Worm (Caenorhabditis elegans) whole organism, young adult: ENCODE results near the gene nhr-102.

Experiments used
- B0261.1 ChIP-seq: sonication (generic microtip); optimal IDR thresholded peaks from 2 replicates; lab custom pipeline; 2016; ENCODE audit warnings: mild to moderate bottlenecking, missing genetic modification characterization, moderate library complexity, missing compliant biosample characterization
- F23B12.7 ChIP-seq: sonication (generic microtip); optimal IDR thresholded peaks from 2 replicates; lab custom pipeline; 2017; ENCODE audit warnings: missing genetic modification characterization, mild to moderate bottlenecking, missing compliant biosample characterization, antibody characterized with exemption, moderate library complexity; ENCODE audit not compliant: insufficient read depth
- T07F8.4 ChIP-seq: sonication (generic microtip); optimal IDR thresholded peaks from 2 replicates; lab custom pipeline; 2016; ENCODE audit warnings: mild to moderate bottlenecking, missing genetic modification characterization, moderate library complexity, missing compliant biosample characterization
- akir-1 ChIP-seq: fragments of 200-800 bp; sonication (Bioruptor generic); optimal IDR thresholded peaks from 2 replicates; lab custom pipeline; 2018; ENCODE audit warnings: mild to moderate bottlenecking, missing genetic modification characterization, moderate library complexity, missing compliant biosample characterization
- ama-1 ChIP-seq, 3 experiments: fragments of 150-350 bp in 1 of 3; sonication (generic microtip) in 2 of 3; optimal IDR thresholded peaks; 2 replicates each; lab custom pipeline; 2014 to 2018; ENCODE audit warnings: missing biosample characterization in 2 of 3, missing genetic modification characterization in 2 of 3, missing genetic modification reagents in 2 of 3
- aptf-2 ChIP-seq: fragments of 200-800 bp; sonication (Bioruptor generic); conservative IDR thresholded peaks from 2 replicates; pipeline ENCODE4 v1.3.6; 2022; ENCODE audit warnings: missing genetic modification reagents, missing genetic modification characterization, missing compliant biosample characterization
- bed-1 ChIP-seq: fragments of 200-800 bp; sonication (Bioruptor generic); IDR thresholded peaks from 2 replicates; pipeline ENCODE4 v1.3.6; 2022; ENCODE audit warnings: missing genetic modification reagents, missing genetic modification characterization, missing compliant biosample characterization
- bed-2 ChIP-seq: fragments of 200-800 bp; sonication (Bioruptor generic); IDR thresholded peaks from 2 replicates; pipeline ENCODE4 v1.3.6; 2022; ENCODE audit warnings: missing genetic modification reagents, missing genetic modification characterization, missing compliant biosample characterization
- cebp-1 ChIP-seq, 2 experiments: fragments of 200-800 bp in 1 of 2; sonication (Bioruptor generic) in 1 of 2; sonication (generic microtip) in 1 of 2; IDR thresholded peaks in 1 of 2; optimal IDR thresholded peaks in 1 of 2; 2 replicates each; pipeline versions ENCODE4 v1.3.6 to Lab custom; 2017 to 2022; ENCODE audit warnings: missing compliant biosample characterization in 2 of 2, missing genetic modification characterization in 2 of 2, mild to moderate bottlenecking in 1 of 2, missing genetic modification reagents in 1 of 2, moderate library complexity in 1 of 2
- ceh-100 ChIP-seq: fragments of 200-800 bp; sonication (Bioruptor generic); IDR thresholded peaks from 2 replicates; pipeline ENCODE4 v1.3.6; 2022; ENCODE audit warnings: missing genetic modification reagents, missing genetic modification characterization, missing compliant biosample characterization
- ceh-58 ChIP-seq: fragments of 200-800 bp; sonication (Bioruptor generic); IDR thresholded peaks from 2 replicates; pipeline ENCODE4 v1.3.6; 2022; ENCODE audit warnings: missing genetic modification characterization, missing compliant biosample characterization
- dox-1 ChIP-seq: fragments of 200-800 bp; sonication (Bioruptor generic); IDR thresholded peaks from 2 replicates; pipeline ENCODE4 v1.3.6; 2022; ENCODE audit warnings: missing genetic modification reagents, missing genetic modification characterization, missing compliant biosample characterization
- dpl-1 ChIP-seq: fragments of 150-350 bp; optimal IDR thresholded peaks from 2 replicates; lab custom pipeline; 2014; ENCODE audit warnings: missing biosample characterization, missing genetic modification reagents, missing genetic modification characterization
- egl-44 ChIP-seq: fragments of 200-800 bp; sonication (Bioruptor generic); IDR thresholded peaks from 2 replicates; pipeline ENCODE4 v1.3.6; 2022; ENCODE audit warnings: missing genetic modification reagents, missing genetic modification characterization, missing compliant biosample characterization
- egrh-3 ChIP-seq: fragments of 200-800 bp; sonication (Bioruptor generic); IDR thresholded peaks from 2 replicates; pipeline ENCODE4 v1.3.6; 2022; ENCODE audit warnings: missing genetic modification reagents, missing genetic modification characterization, missing compliant biosample characterization
- fkh-3 ChIP-seq: sonication (generic microtip); optimal IDR thresholded peaks from 2 replicates; lab custom pipeline; 2016; ENCODE audit warnings: mild to moderate bottlenecking, missing genetic modification characterization, missing compliant biosample characterization
- him-1 ChIP-seq: sonication (generic microtip); optimal IDR thresholded peaks from 2 replicates; lab custom pipeline; 2016; ENCODE audit warnings: missing genotype, missing genetic modification reagents, missing genetic modification characterization, missing compliant biosample characterization
- hsf-1 ChIP-seq: fragments of 200-800 bp; sonication (Bioruptor generic); IDR thresholded peaks from 2 replicates; pipeline ENCODE4 v1.3.6; 2022; ENCODE audit warnings: missing genetic modification reagents, missing genetic modification characterization, missing compliant biosample characterization
- lag-1 ChIP-seq: fragments of 200-800 bp; sonication (Bioruptor generic); IDR thresholded peaks from 2 replicates; pipeline ENCODE4 v1.3.6; 2022; ENCODE audit warnings: missing genetic modification reagents, missing genetic modification characterization, missing compliant biosample characterization
- let-607 ChIP-seq, 2 experiments: fragments of 200-800 bp in 1 of 2; sonication (Bioruptor generic) in 1 of 2; sonication (generic microtip) in 1 of 2; optimal IDR thresholded peaks; 2 replicates each; lab custom pipeline; 2016 to 2018; ENCODE audit warnings: mild to moderate bottlenecking in 2 of 2, missing compliant biosample characterization in 2 of 2, missing genetic modification characterization in 2 of 2, moderate library complexity in 2 of 2, missing genotype in 1 of 2
- lsl-1 ChIP-seq: fragments of 200-800 bp; sonication (Bioruptor generic); optimal IDR thresholded peaks from 2 replicates; lab custom pipeline; 2018; ENCODE audit warnings: mild to moderate bottlenecking, missing genetic modification characterization, moderate library complexity, missing compliant biosample characterization
- lsy-27 ChIP-seq: sonication (generic microtip); optimal IDR thresholded peaks from 2 replicates; lab custom pipeline; 2017; ENCODE audit warnings: missing genetic modification characterization, mild to moderate bottlenecking, missing compliant biosample characterization, antibody characterized with exemption, missing genotype, borderline replicate concordance; ENCODE audit not compliant: insufficient read depth
- madf-3 ChIP-seq: fragments of 200-800 bp; sonication (Bioruptor generic); IDR thresholded peaks from 2 replicates; pipeline ENCODE4 v1.3.6; 2022; ENCODE audit warnings: missing genetic modification reagents, missing genetic modification characterization, missing compliant biosample characterization
- madf-8 ChIP-seq: fragments of 200-800 bp; sonication (Bioruptor generic); conservative IDR thresholded peaks from 2 replicates; pipeline ENCODE4 v1.3.6; 2022; ENCODE audit warnings: missing genetic modification reagents, missing genetic modification characterization, missing compliant biosample characterization
- mcd-1 ChIP-seq: fragments of 200-800 bp; sonication (Bioruptor generic); IDR thresholded peaks from 2 replicates; pipeline ENCODE4 v1.3.6; 2022; ENCODE audit warnings: missing genetic modification reagents, missing genetic modification characterization, missing compliant biosample characterization
- nfyb-1 ChIP-seq: fragments of 200-800 bp; sonication (Bioruptor generic); IDR thresholded peaks from 2 replicates; pipeline ENCODE4 v1.3.6; 2022; ENCODE audit warnings: missing genetic modification reagents, missing genetic modification characterization, missing compliant biosample characterization
- nhr-80 ChIP-seq: sonication (generic microtip); optimal IDR thresholded peaks from 2 replicates; lab custom pipeline; 2016; ENCODE audit warnings: missing genetic modification characterization, missing compliant biosample characterization
- sdz-38 ChIP-seq: sonication (generic microtip); optimal IDR thresholded peaks from 2 replicates; lab custom pipeline; 2016; ENCODE audit warnings: missing genotype, missing genetic modification characterization, missing compliant biosample characterization
- tlf-1 ChIP-seq: fragments of 200-800 bp; sonication (Bioruptor generic); optimal IDR thresholded peaks from 2 replicates; lab custom pipeline; 2018; ENCODE audit warnings: mild to moderate bottlenecking, missing genetic modification characterization, missing compliant biosample characterization
- unc-62 ChIP-seq: fragments of 150-350 bp; optimal IDR thresholded peaks from 2 replicates; lab custom pipeline; 2014; ENCODE audit warnings: missing biosample characterization, missing genetic modification reagents, missing genetic modification characterization
- zim-3 ChIP-seq: sonication (generic microtip); optimal IDR thresholded peaks from 2 replicates; lab custom pipeline; 2017; ENCODE audit warnings: mild to moderate bottlenecking, missing genetic modification characterization, moderate library complexity, missing compliant biosample characterization
- ztf-22 ChIP-seq: fragments of 200-800 bp; sonication (Bioruptor generic); optimal IDR thresholded peaks from 2 replicates; lab custom pipeline; 2018; ENCODE audit warnings: mild to moderate bottlenecking, missing genetic modification characterization, moderate library complexity, missing compliant biosample characterization

nhr-102 gene

DNA sequence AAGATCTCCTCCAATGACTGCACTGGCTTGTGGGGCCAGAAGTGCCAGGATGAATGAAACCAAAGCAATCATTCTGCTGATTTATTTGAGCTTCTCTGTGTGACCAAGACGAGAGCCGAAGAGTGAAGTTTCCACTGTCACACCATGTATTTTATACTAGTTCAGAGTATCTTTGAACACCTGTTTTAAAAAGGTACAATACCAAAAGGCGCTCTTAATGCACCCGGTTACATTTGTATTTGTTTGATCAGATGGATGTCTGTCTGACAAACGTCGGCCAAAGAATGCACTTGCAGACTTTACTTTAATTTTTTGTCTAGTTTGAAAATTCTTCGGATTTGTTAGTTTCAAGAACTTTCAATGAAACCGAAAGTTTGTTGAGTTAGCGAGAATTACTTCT, 44.1 kb upstream of the nhr-102 start, which contains the start of gene F35E8.10:
Gene F35E8.10, minus strand, starts transcription at position 101 of the 400 bp plus-strand sequence.
- TF ChIP-seq ceh-100 (GFP tag; lab: Robert Waterston, UW) (no peak), ztf-22 (GFP tag; lab: Kevin White, UChicago) (no peak), zim-3 (tag; lab: Kevin White, UChicago) (no peak), let-607 (tag; optimal IDR thresholded peaks at IDR 0.05; lab: Kevin White, UChicago) (no peak), mcd-1 (GFP tag; lab: Robert Waterston, UW) (no peak)
- TF ChIP-seq, all 124 proteins: peak for 0

DNA sequence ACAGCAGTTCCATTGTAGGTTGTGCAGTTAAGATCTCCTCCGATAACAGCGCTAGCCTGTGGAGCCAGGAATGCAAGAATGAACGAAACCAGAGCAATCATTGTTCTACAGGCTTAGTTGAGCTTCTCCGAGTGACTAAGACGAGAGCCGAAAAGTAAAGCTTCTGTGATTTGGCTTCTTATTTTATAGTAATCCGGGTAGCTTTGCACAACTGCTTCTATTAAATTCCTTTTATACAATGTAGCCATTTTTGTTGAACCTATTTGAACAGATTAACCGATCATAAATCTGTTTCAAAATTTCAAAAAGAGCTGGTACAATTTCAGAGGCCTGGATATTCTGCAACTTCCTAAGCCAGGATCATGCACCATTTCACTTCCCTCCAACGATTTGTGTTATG, 41.2 kb upstream of the nhr-102 start, which contains the start of gene F35E8.9:
Gene F35E8.9, minus strand, starts transcription at position 101 of the 400 bp plus-strand sequence.
- TF ChIP-seq akir-1 (GFP tag; lab: Kevin White, UChicago) (no peak), unc-62 (GFP tag; lab: Kevin White, UChicago) (no peak), dox-1 (GFP tag; lab: Robert Waterston, UW) (no peak), egrh-3 (no peak), bed-1 (GFP tag; lab: Robert Waterston, UW) (no peak), lag-1 (GFP tag; lab: Robert Waterston, UW) (no peak), B0261.1 (tag; lab: Kevin White, UChicago) (no peak), lsl-1 (GFP tag; lab: Kevin White, UChicago) (no peak), fkh-3 (tag; lab: Kevin White, UChicago) (no peak), F23B12.7 (tag; lab: Kevin White, UChicago) (no peak), madf-8 (GFP tag; lab: Robert Waterston, UW) (no peak), ama-1 (optimal IDR thresholded peaks at IDR 0.05; lab: Kevin White, UChicago) (no peak), ama-1 (GFP tag; optimal IDR thresholded peaks at IDR 0.05; lab: Kevin White, UChicago) (no peak), tlf-1 (GFP tag; lab: Kevin White, UChicago) (no peak), him-1 (tag; lab: Kevin White, UChicago) (no peak), bed-2 (no peak)

DNA sequence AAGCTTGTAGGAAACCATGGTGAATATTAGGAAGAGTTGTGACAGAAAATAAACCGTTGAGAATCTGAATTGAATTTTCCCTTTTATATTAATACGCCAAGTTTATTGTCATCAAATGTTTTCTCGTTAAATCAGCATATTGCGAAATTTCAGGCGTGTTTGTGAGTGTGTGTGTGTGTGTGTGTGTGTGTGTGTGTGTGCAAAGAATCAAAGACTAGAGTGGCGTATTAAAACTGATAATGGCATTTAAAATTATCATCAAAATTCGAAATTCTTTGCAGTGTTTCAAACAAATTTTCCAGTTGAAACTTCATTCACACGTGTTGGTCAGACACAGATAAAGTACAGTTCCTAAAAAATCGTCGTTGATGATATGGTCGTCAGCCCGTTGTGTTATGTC, 39.7 kb upstream of the nhr-102 start, which contains the start of gene gst-38:
Gene gst-38, minus strand, starts transcription at position 152 of the 400 bp plus-strand sequence.
- TF ChIP-seq sdz-38 (tag; lab: Kevin White, UChicago) (no peak), cebp-1 (GFP tag; IDR thresholded peaks at IDR 0.05; lab: Robert Waterston, UW) (peak; percentile 86), cebp-1 (tag; optimal IDR thresholded peaks at IDR 0.05; lab: Kevin White, UChicago) (peak; percentile 93), nhr-80 (tag; lab: Kevin White, UChicago) (peak; percentile 82)

DNA sequence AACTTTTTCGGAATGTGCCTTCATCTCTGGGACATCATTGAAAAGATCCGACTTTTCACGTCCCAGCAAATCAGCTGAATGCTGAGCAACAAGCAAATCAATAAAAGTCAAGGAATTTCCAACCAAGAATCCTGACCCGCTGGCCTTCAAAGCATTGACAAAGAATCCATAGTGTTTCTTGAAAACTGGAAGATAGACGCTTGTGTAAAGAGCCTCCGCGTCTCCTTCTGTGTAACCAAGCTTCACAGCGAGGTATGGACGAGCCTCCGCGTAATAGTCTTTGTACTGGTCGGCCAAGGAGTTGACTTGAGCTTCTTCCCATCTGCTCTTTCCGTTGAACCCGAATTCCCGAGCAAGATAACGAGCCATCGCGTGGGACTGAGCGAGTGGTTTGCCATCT, 39.1 kb upstream of the nhr-102 start:
- TF ChIP-seq madf-3 (GFP tag; lab: Robert Waterston, UW) (no peak), aptf-2 (GFP tag; lab: Robert Waterston, UW) (no peak), tlf-1 (GFP tag; lab: Kevin White, UChicago) (no peak), hsf-1 (GFP tag; lab: Robert Waterston, UW) (no peak), bed-1 (GFP tag; lab: Robert Waterston, UW) (no peak), ceh-58 (GFP tag; lab: Robert Waterston, UW) (no peak), nfyb-1 (GFP tag; lab: Robert Waterston, UW) (no peak), egl-44 (GFP tag; lab: Robert Waterston, UW) (no peak), dpl-1 (GFP tag; lab: Kevin White, UChicago) (no peak), T07F8.4 (no peak), lsy-27 (tag; lab: Kevin White, UChicago) (no peak)
